Fruit fly (Drosophila melanogaster) whole organism, embryonic: Measurements from ENCODE around the gene CG33703.
A peak's percentile ranks its signal among the peaks of the same experiment; 100 is the strongest.

Experiments used
- Bgb ChIP-seq: fragments of 200-800 bp; sonication (Bioruptor generic); IDR thresholded peaks from 2 replicates; pipeline ENCODE4 v1.3.6; 2022; ENCODE audit warnings: missing biosample characterization, missing genetic modification characterization; ENCODE audit not compliant: partially characterized antibody
- Blimp-1 ChIP-seq: fragments of 200-800 bp; sonication (Bioruptor generic); optimal IDR thresholded peaks from 3 replicates; lab custom pipeline; 2018; ENCODE audit warnings: missing biosample characterization, missing genetic modification characterization, mild to moderate bottlenecking, moderate library complexity, missing genetic modification reagents
- CG1792 ChIP-seq: fragments of 200-800 bp; sonication (Bioruptor generic); optimal IDR thresholded peaks from 2 replicates; lab custom pipeline; 2016; ENCODE audit warnings: missing biosample characterization, missing genetic modification characterization
- CG9876 ChIP-seq: fragments of 200-800 bp; sonication (Bioruptor generic); optimal IDR thresholded peaks from 2 replicates; lab custom pipeline; 2016; ENCODE audit warnings: missing biosample characterization, missing genetic modification characterization
- Dll ChIP-seq: fragments of 200-800 bp; sonication (Bioruptor generic); IDR thresholded peaks from 4 replicates; pipeline ENCODE4 v1.3.6; 2022; ENCODE audit warnings: missing biosample characterization, missing genetic modification characterization; ENCODE audit not compliant: partially characterized antibody
- Dref ChIP-seq: fragments of 200-800 bp; sonication (Bioruptor generic); IDR thresholded peaks from 2 replicates; pipeline ENCODE4 v1.3.6; 2022; ENCODE audit warnings: missing biosample characterization, missing genetic modification characterization
- Jarid2 ChIP-seq: fragments of 200-800 bp; sonication (Bioruptor generic); optimal IDR thresholded peaks from 3 replicates; lab custom pipeline; 2017; ENCODE audit warnings: mild to moderate bottlenecking, missing biosample characterization, missing genetic modification reagents, missing genetic modification characterization
- Mad ChIP-seq: fragments of 200-800 bp; sonication (Bioruptor generic); optimal IDR thresholded peaks from 2 replicates; lab custom pipeline; 2016; ENCODE audit warnings: missing biosample characterization, missing genetic modification characterization
- NK7.1 ChIP-seq: fragments of 200-800 bp; sonication (Bioruptor generic); optimal IDR thresholded peaks from 3 replicates; lab custom pipeline; 2016; ENCODE audit warnings: missing biosample characterization, missing genetic modification characterization
- insv ChIP-seq, 2 experiments: fragments of 200-800 bp; sonication (Bioruptor generic); optimal IDR thresholded peaks; 3 replicates each; lab custom pipeline; 2016 to 2018; ENCODE audit warnings: missing biosample characterization in 2 of 2, missing genetic modification characterization in 2 of 2
- lola ChIP-seq, 3 experiments: fragments of >200 bp in 2 of 3; fragments of 200-800 bp in 1 of 3; sonication (Bioruptor generic) in 1 of 3; optimal IDR thresholded peaks; 2 replicates each; lab custom pipeline; 2017 to 2019; ENCODE audit warnings: missing biosample characterization in 3 of 3, missing genetic modification characterization in 3 of 3, mild to moderate bottlenecking in 1 of 3, moderate library complexity in 1 of 3
- luna ChIP-seq: fragments of 200-800 bp; sonication (Bioruptor generic); optimal IDR thresholded peaks from 2 replicates; lab custom pipeline; 2016; ENCODE audit warnings: missing biosample characterization, missing genetic modification characterization
- nom ChIP-seq: fragments of 200-800 bp; sonication (Bioruptor generic); optimal IDR thresholded peaks from 2 replicates; lab custom pipeline; 2017; ENCODE audit warnings: missing biosample characterization, missing genetic modification characterization, mild to moderate bottlenecking, moderate library complexity, missing genetic modification reagents
- repo ChIP-seq: fragments of 200-800 bp; sonication (Bioruptor generic); optimal IDR thresholded peaks from 2 replicates; lab custom pipeline; 2016; ENCODE audit warnings: missing biosample characterization, missing genetic modification characterization

DNA sequence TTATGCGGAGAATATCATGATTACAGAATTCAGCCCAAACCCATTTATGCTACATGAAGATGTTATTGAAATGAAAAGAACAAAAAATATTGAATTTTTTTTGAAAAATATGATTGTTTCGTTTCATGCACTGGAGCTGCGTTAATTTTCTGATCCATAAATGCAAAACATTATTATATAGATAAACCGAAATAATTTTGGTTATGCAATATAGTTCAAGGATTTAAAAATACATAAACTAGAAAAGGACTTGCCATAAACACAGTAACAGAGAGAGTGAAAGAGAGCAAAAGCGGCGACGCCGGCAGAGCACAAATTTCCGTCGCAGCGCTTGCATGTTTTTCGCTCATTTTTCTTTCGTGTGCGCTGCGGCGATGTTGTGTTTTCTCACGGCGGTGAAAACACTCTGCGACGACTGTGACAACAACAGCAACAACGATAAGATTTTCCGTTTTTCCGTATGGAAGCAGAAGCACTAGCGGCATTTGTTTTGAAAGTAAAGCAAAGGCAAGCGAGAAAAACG is 50.2 kb downstream of the CG33703 start:
- TF ChIP-seq repo, result peak; percentile 34
- peak; percentile 92 for TF ChIP-seq Blimp-1 (GFP tag; lab: Kevin White, UChicago)
- TF ChIP-seq insv (GFP tag; optimal IDR thresholded peaks at IDR 0.05; lab: Kevin White, UChicago), result peak in 1 of 2 experiments; percentile 63
- peak; percentile 77 for TF ChIP-seq nom
- TF ChIP-seq Mad (GFP tag; lab: Kevin White, UChicago), result peak; percentile 76
- peak; percentile 59 for TF ChIP-seq NK7.1 (GFP tag; lab: Kevin White, UChicago)
- peak; percentile 90 for TF ChIP-seq Jarid2 (GFP tag; lab: Kevin White, UChicago)
- peak; percentile 36 for TF ChIP-seq luna (GFP tag; lab: Kevin White, UChicago)
- peak; percentile 41 for TF ChIP-seq CG1792 (GFP tag; lab: Kevin White, UChicago)
- TF ChIP-seq Dref, result no peak
- no peak for TF ChIP-seq CG9876 (GFP tag; lab: Kevin White, UChicago)
- TF ChIP-seq lola (GFP tag; optimal IDR thresholded peaks at IDR 0.05; lab: Kevin White, UChicago), result peak in 1 of 3 experiments; percentile 96
- peak; percentile 36; the same call in 1 of the 2 replicates for TF ChIP-seq Bgb (GFP tag; lab: Robert Waterston, UW)
- TF ChIP-seq Dll (GFP tag; lab: Robert Waterston, UW), result peak; percentile 32; the same call in 1 of the 4 replicates
